Worm (Caenorhabditis elegans) whole organism, midembryonic: ENCODE data around the gene bgnt-1.2.
"Not testable (repeated sequence)": the region's sequence is repeated elsewhere in the genome, so short reads cannot be mapped to it uniquely, and the experiment has no call there.

ENCODE experiments used
- T22C8.4 ChIP-seq: fragments of 200-800 bp; sonication (Bioruptor generic); IDR thresholded peaks from 2 replicates; pipeline ENCODE4 v1.3.6; 2022; ENCODE audit warnings: missing genetic modification characterization, missing compliant biosample characterization
- cog-1 ChIP-seq: sonication (generic microtip); optimal IDR thresholded peaks from 2 replicates; lab custom pipeline; 2016; ENCODE audit warnings: missing genetic modification characterization, missing compliant biosample characterization
- flt-1 ChIP-seq: fragments of 200-800 bp; sonication (Bioruptor generic); IDR thresholded peaks from 2 replicates; pipeline ENCODE4 v1.3.6; 2022; ENCODE audit warnings: missing genetic modification characterization, missing compliant biosample characterization
- klf-2 ChIP-seq: fragments of 200-800 bp; sonication (Bioruptor generic); conservative IDR thresholded peaks from 2 replicates; pipeline ENCODE4 v1.3.6; 2022; ENCODE audit warnings: missing genetic modification reagents, missing genetic modification characterization, missing compliant biosample characterization
- med-1 ChIP-seq: sonication (generic microtip); optimal IDR thresholded peaks from 2 replicates; lab custom pipeline; 2017; ENCODE audit warnings: missing genetic modification characterization, mild to moderate bottlenecking, missing compliant biosample characterization, antibody characterized with exemption, missing genetic modification reagents; ENCODE audit not compliant: insufficient read depth
- ref-1 ChIP-seq: fragments of 200-800 bp; sonication (Bioruptor generic); conservative IDR thresholded peaks from 2 replicates; pipeline ENCODE4 v1.3.6; 2022; ENCODE audit warnings: missing genetic modification reagents, missing genetic modification characterization, missing compliant biosample characterization
- tab-1 ChIP-seq: fragments of 200-800 bp; sonication (Bioruptor generic); IDR thresholded peaks from 2 replicates; pipeline ENCODE4 v1.3.6; 2022; ENCODE audit warnings: missing genetic modification characterization, missing compliant biosample characterization
- ztf-23 ChIP-seq: fragments of 200-800 bp; sonication (Bioruptor generic); IDR thresholded peaks from 2 replicates; pipeline ENCODE4 v1.3.6; 2022; ENCODE audit warnings: missing genetic modification reagents, missing genetic modification characterization, missing compliant biosample characterization
- ztf-29 ChIP-seq: fragments of 200-800 bp; sonication (Bioruptor generic); IDR thresholded peaks from 2 replicates; pipeline ENCODE4 v1.3.6; 2022; ENCODE audit warnings: missing genetic modification reagents, missing genetic modification characterization, missing compliant biosample characterization

Gene bgnt-1.2

ce11 chrV:2149432-2149831, 31.0 kb upstream of the bgnt-1.2 start, which contains the start of gene C45H4.21:
C45H4.21 (minus strand) TSS chrV:2149532.
- TF ChIP-seq ztf-29 (GFP tag; lab: Robert Waterston, UW), result no peak
- TF ChIP-seq ref-1, result no peak
- no peak for TF ChIP-seq T22C8.4 (GFP tag; lab: Robert Waterston, UW)
- TF ChIP-seq flt-1 (GFP tag; lab: Robert Waterston, UW), result no peak
- TF ChIP-seq tab-1 (GFP tag; lab: Robert Waterston, UW), result no peak
- no peak for TF ChIP-seq klf-2 (GFP tag; lab: Robert Waterston, UW)
- TF ChIP-seq med-1 (GFP tag; lab: Kevin White, UChicago), result no peak
- TF ChIP-seq cog-1 (tag; lab: Kevin White, UChicago), result no peak
- TF ChIP-seq ztf-23 (GFP tag; lab: Robert Waterston, UW), result no peak

ce11 chrV:2146795-2147194, 28.3 kb upstream of the bgnt-1.2 start, which contains the start of gene srbc-20:
srbc-20 (plus strand) TSS chrV:2147095.
- TF ChIP-seq cog-1 (tag; lab: Kevin White, UChicago), result no peak
- TF ChIP-seq ztf-29 (GFP tag; lab: Robert Waterston, UW), result no peak
- TF ChIP-seq flt-1 (GFP tag; lab: Robert Waterston, UW), result no peak
- no peak for TF ChIP-seq ztf-23 (GFP tag; lab: Robert Waterston, UW)
- TF ChIP-seq tab-1 (GFP tag; lab: Robert Waterston, UW), result no peak
- TF ChIP-seq med-1 (GFP tag; lab: Kevin White, UChicago), result no peak

ce11 chrV:2146044-2146443, 27.6 kb upstream of the bgnt-1.2 start, which contains the start of gene str-52:
str-52 (minus strand) TSS chrV:2146144.
- TF ChIP-seq tab-1 (GFP tag; lab: Robert Waterston, UW) (no peak), T22C8.4 (GFP tag; lab: Robert Waterston, UW) (no peak), flt-1 (GFP tag; lab: Robert Waterston, UW) (no peak), ztf-29 (GFP tag; lab: Robert Waterston, UW) (no peak)

DNA sequence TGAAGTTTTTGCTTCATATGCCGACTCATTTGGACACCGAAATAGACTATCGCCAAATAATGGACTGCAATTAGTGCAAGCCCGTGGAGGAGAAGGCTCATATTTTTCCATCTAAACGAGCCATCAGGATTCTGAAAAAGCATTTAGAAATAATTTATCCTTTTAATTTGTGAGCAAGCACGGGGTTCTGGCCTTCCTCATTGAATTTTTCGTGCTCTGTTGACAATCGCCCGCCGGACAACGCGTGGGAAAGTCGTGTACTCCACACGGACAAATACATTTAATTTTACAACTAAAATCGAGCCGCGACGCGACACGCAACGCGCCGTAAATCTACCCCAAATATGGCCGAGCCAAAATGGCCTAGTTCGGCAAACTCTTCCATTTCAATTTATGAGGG, 25.9 kb upstream of the bgnt-1.2 start, which contains the start of gene F22F7.12:
Gene F22F7.12 (minus strand): TSS at position 101 of the 400 bp plus-strand sequence.
- not testable (repeated sequence) for TF ChIP-seq tab-1 (GFP tag; lab: Robert Waterston, UW); ref-1; T22C8.4 (GFP tag; lab: Robert Waterston, UW)

- TF ChIP-seq tab-1 (GFP tag; lab: Robert Waterston, UW), result no peak
Observed at ce11 chrV:2139918-2140317, 21.4 kb upstream of the bgnt-1.2 start, which contains the start of gene F22F7.7. F22F7.7 (minus strand) TSS chrV:2140042.

DNA sequence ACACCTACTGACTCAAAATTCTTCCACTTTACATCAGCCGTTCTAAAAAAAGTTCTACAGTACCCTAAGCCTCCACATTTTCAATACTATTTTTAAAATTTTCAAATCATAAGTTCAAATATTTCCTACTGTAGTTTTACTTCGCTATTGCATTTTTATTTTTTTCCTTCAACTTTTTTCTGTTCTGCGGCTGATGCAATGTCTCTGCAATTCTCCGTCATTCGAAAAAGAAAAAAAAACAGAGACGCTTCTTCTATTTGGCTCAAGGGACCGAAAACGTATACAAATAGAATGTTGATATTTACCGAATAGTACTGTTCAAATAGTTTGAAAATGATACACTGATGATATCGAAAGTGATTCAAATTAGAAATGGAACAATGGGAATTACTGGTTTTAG, 19.8 kb upstream of the bgnt-1.2 start:
- TF ChIP-seq klf-2 (GFP tag; lab: Robert Waterston, UW), result no peak

ce11 chrV:2137010-2137409, 18.5 kb upstream of the bgnt-1.2 start:
- TF ChIP-seq klf-2 (GFP tag; lab: Robert Waterston, UW), result no peak
- TF ChIP-seq ztf-29 (GFP tag; lab: Robert Waterston, UW), result no peak
- TF ChIP-seq tab-1 (GFP tag; lab: Robert Waterston, UW), result no peak
- TF ChIP-seq ref-1, result no peak
- TF ChIP-seq flt-1 (GFP tag; lab: Robert Waterston, UW), result no peak
- TF ChIP-seq ztf-23 (GFP tag; lab: Robert Waterston, UW), result no peak
- TF ChIP-seq T22C8.4 (GFP tag; lab: Robert Waterston, UW), result no peak
- no peak for TF ChIP-seq med-1 (GFP tag; lab: Kevin White, UChicago)
- no peak for TF ChIP-seq cog-1 (tag; lab: Kevin White, UChicago)

- TF ChIP-seq ztf-29 (GFP tag; lab: Robert Waterston, UW) (no peak), klf-2 (GFP tag; lab: Robert Waterston, UW) (no peak), tab-1 (GFP tag; lab: Robert Waterston, UW) (no peak), ztf-23 (GFP tag; lab: Robert Waterston, UW) (no peak), cog-1 (tag; lab: Kevin White, UChicago) (no peak), flt-1 (GFP tag; lab: Robert Waterston, UW) (no peak), ref-1 (no peak), T22C8.4 (GFP tag; lab: Robert Waterston, UW) (no peak), med-1 (GFP tag; lab: Kevin White, UChicago) (no peak)
Observed at ce11 chrV:2135323-2135722, 16.8 kb upstream of the bgnt-1.2 start.

DNA sequence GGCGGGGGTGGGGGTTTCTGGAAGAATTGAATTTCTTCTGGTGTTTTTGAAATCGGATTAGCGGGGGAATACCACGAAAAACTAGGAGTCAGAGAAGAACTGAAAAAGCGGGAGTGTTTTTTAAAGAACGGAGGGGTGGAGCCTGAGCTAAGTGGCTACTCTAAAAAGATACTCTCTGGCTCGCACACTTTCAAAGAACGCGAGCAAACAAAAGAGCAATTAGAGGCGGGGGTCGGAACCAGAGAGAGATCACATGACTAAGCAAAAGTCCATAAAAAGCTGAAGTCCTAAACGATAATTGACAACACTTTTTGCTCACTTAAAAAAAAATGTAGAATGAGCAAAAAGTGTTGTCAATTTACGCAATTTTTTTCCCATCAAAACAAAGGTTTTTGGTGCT, 15.9 kb upstream of the bgnt-1.2 start:
- TF ChIP-seq flt-1 (GFP tag; lab: Robert Waterston, UW) (no peak), ztf-29 (GFP tag; lab: Robert Waterston, UW) (no peak), ref-1 (no peak), cog-1 (tag; lab: Kevin White, UChicago) (no peak), ztf-23 (GFP tag; lab: Robert Waterston, UW) (no peak), T22C8.4 (GFP tag; lab: Robert Waterston, UW) (no peak), tab-1 (GFP tag; lab: Robert Waterston, UW) (no peak), klf-2 (GFP tag; lab: Robert Waterston, UW) (no peak), med-1 (GFP tag; lab: Kevin White, UChicago) (no peak)

- TF ChIP-seq flt-1 (GFP tag; lab: Robert Waterston, UW), result no peak
- TF ChIP-seq klf-2 (GFP tag; lab: Robert Waterston, UW), result no peak
- TF ChIP-seq ref-1, result no peak
- no peak for TF ChIP-seq tab-1 (GFP tag; lab: Robert Waterston, UW)
- TF ChIP-seq med-1 (GFP tag; lab: Kevin White, UChicago), result no peak
- TF ChIP-seq cog-1 (tag; lab: Kevin White, UChicago), result no peak
- TF ChIP-seq T22C8.4 (GFP tag; lab: Robert Waterston, UW), result no peak
- TF ChIP-seq ztf-23 (GFP tag; lab: Robert Waterston, UW), result no peak
- no peak for TF ChIP-seq ztf-29 (GFP tag; lab: Robert Waterston, UW)
Observed at ce11 chrV:2133512-2133911, 15.0 kb upstream of the bgnt-1.2 start.
